Worm (Caenorhabditis elegans) whole organism, young adult: Measurements from ENCODE around the gene lap-1.

Experiments
- B0336.3 ChIP-seq: fragments of 200-800 bp; sonication (Bioruptor generic); IDR thresholded peaks from 2 replicates; pipeline ENCODE4 v1.3.6; 2022; ENCODE audit warnings: missing genetic modification characterization, missing compliant biosample characterization
- C17E4.6 ChIP-seq: fragments of 200-800 bp; sonication (Bioruptor generic); IDR thresholded peaks from 2 replicates; pipeline ENCODE4 v1.3.6; 2022; ENCODE audit warnings: missing genetic modification reagents, missing genetic modification characterization, missing compliant biosample characterization
- D2030.7 ChIP-seq: fragments of 200-800 bp; sonication (Bioruptor generic); IDR thresholded peaks from 2 replicates; pipeline ENCODE4 v1.3.6; 2022; ENCODE audit warnings: missing genetic modification reagents, missing genetic modification characterization, missing compliant biosample characterization
- F10E7.11 ChIP-seq: sonication (generic microtip); optimal IDR thresholded peaks from 2 replicates; lab custom pipeline; 2017; ENCODE audit warnings: mild to moderate bottlenecking, missing genetic modification characterization, moderate library complexity, missing compliant biosample characterization
- F33H1.4 ChIP-seq: fragments of 200-800 bp; sonication (Bioruptor generic); IDR thresholded peaks from 2 replicates; pipeline ENCODE4 v1.3.6; 2022; ENCODE audit warnings: missing genetic modification reagents, missing genetic modification characterization, missing compliant biosample characterization
- F37B4.10 ChIP-seq: fragments of 200-800 bp; sonication (Bioruptor generic); IDR thresholded peaks from 2 replicates; pipeline ENCODE4 v1.3.6; 2022; ENCODE audit warnings: missing genetic modification characterization, missing compliant biosample characterization
- F39B2.1 ChIP-seq: fragments of 200-800 bp; sonication (Bioruptor generic); IDR thresholded peaks from 2 replicates; pipeline ENCODE4 v1.3.6; 2022; ENCODE audit warnings: missing genetic modification reagents, missing genetic modification characterization, missing compliant biosample characterization
- F49E8.2 ChIP-seq: sonication (generic microtip); optimal IDR thresholded peaks from 3 replicates; lab custom pipeline; 2017; ENCODE audit warnings: missing genetic modification characterization, mild to moderate bottlenecking, missing compliant biosample characterization, antibody characterized with exemption, moderate library complexity; ENCODE audit not compliant: insufficient read depth
- F57A8.1 ChIP-seq: fragments of 200-800 bp; sonication (Bioruptor generic); optimal IDR thresholded peaks from 2 replicates; lab custom pipeline; 2018; ENCODE audit warnings: mild to moderate bottlenecking, missing genetic modification characterization, moderate library complexity, missing compliant biosample characterization
- K11D2.4 ChIP-seq: fragments of 200-800 bp; sonication (Bioruptor generic); IDR thresholded peaks from 2 replicates; pipeline ENCODE4 v1.3.6; 2022; ENCODE audit warnings: missing genetic modification reagents, missing genetic modification characterization, missing compliant biosample characterization
- K12H6.12 ChIP-seq: fragments of 200-800 bp; sonication (Bioruptor generic); optimal IDR thresholded peaks from 2 replicates; lab custom pipeline; 2018; ENCODE audit warnings: mild to moderate bottlenecking, missing genetic modification characterization, missing compliant biosample characterization
- Y79H2A.3 ChIP-seq: fragments of 200-800 bp; sonication (Bioruptor generic); conservative IDR thresholded peaks from 2 replicates; pipeline ENCODE4 v1.3.6; 2022; ENCODE audit warnings: missing genetic modification reagents, missing genetic modification characterization, missing compliant biosample characterization
- Y95B8A.8 ChIP-seq: fragments of 200-800 bp; sonication (Bioruptor generic); IDR thresholded peaks from 2 replicates; pipeline ENCODE4 v1.3.6; 2022; ENCODE audit warnings: missing genetic modification reagents, missing genetic modification characterization, missing compliant biosample characterization
- ZK185.1 ChIP-seq: sonication (generic microtip); optimal IDR thresholded peaks from 2 replicates; lab custom pipeline; 2016; ENCODE audit warnings: mild to moderate bottlenecking, missing genetic modification characterization, missing compliant biosample characterization; ENCODE audit not compliant: poor library complexity, severe bottlenecking
- attf-5 ChIP-seq: fragments of 200-800 bp; sonication (Bioruptor generic); optimal IDR thresholded peaks from 2 replicates; lab custom pipeline; 2018; ENCODE audit warnings: mild to moderate bottlenecking, missing genetic modification characterization, missing compliant biosample characterization
- attf-6 ChIP-seq: fragments of 200-800 bp; sonication (Bioruptor generic); IDR thresholded peaks from 2 replicates; pipeline ENCODE4 v1.3.6; 2022; ENCODE audit warnings: missing genetic modification reagents, missing genetic modification characterization, missing compliant biosample characterization
- bed-2 ChIP-seq: fragments of 200-800 bp; sonication (Bioruptor generic); IDR thresholded peaks from 2 replicates; pipeline ENCODE4 v1.3.6; 2022; ENCODE audit warnings: missing genetic modification reagents, missing genetic modification characterization, missing compliant biosample characterization
- ceh-27 ChIP-seq: fragments of 200-800 bp; sonication (Bioruptor generic); optimal IDR thresholded peaks from 2 replicates; lab custom pipeline; 2018; ENCODE audit warnings: mild to moderate bottlenecking, missing genetic modification characterization, moderate library complexity, missing compliant biosample characterization
- ceh-91 ChIP-seq: fragments of 200-800 bp; sonication (Bioruptor generic); IDR thresholded peaks from 2 replicates; pipeline ENCODE4 v1.3.6; 2022; ENCODE audit warnings: missing genetic modification reagents, missing genetic modification characterization, missing compliant biosample characterization
- die-1 ChIP-seq: sonication (generic microtip); optimal IDR thresholded peaks from 2 replicates; lab custom pipeline; 2016; ENCODE audit warnings: missing genotype, mild to moderate bottlenecking, missing genetic modification characterization, missing compliant biosample characterization
- dpff-1 ChIP-seq: sonication (generic microtip); optimal IDR thresholded peaks from 2 replicates; lab custom pipeline; 2017; ENCODE audit warnings: mild to moderate bottlenecking, missing genetic modification characterization, missing compliant biosample characterization
- efl-1 ChIP-seq: fragments of 150-350 bp; optimal IDR thresholded peaks from 2 replicates; lab custom pipeline; 2014; ENCODE audit warnings: missing biosample characterization, missing genetic modification reagents, missing genetic modification characterization
- egl-18 ChIP-seq: fragments of 200-800 bp; sonication (Bioruptor generic); IDR thresholded peaks from 2 replicates; pipeline ENCODE4 v1.3.6; 2022; ENCODE audit warnings: missing genetic modification reagents, missing genetic modification characterization, missing compliant biosample characterization
- egl-44 ChIP-seq: fragments of 200-800 bp; sonication (Bioruptor generic); IDR thresholded peaks from 2 replicates; pipeline ENCODE4 v1.3.6; 2022; ENCODE audit warnings: missing genetic modification reagents, missing genetic modification characterization, missing compliant biosample characterization
- hlh-12 ChIP-seq: sonication (generic microtip); optimal IDR thresholded peaks from 2 replicates; lab custom pipeline; 2016; ENCODE audit warnings: missing genetic modification characterization, missing compliant biosample characterization
- hsf-1 ChIP-seq: fragments of 200-800 bp; sonication (Bioruptor generic); IDR thresholded peaks from 2 replicates; pipeline ENCODE4 v1.3.6; 2022; ENCODE audit warnings: missing genetic modification reagents, missing genetic modification characterization, missing compliant biosample characterization
- let-607 ChIP-seq, 2 experiments: fragments of 200-800 bp in 1 of 2; sonication (Bioruptor generic) in 1 of 2; sonication (generic microtip) in 1 of 2; optimal IDR thresholded peaks; 2 replicates each; lab custom pipeline; 2016 to 2018; ENCODE audit warnings: mild to moderate bottlenecking in 2 of 2, missing compliant biosample characterization in 2 of 2, missing genetic modification characterization in 2 of 2, moderate library complexity in 2 of 2, missing genotype in 1 of 2
- lin-35 ChIP-seq, 3 experiments: fragments of 150-350 bp in 2 of 3; sonication (generic microtip) in 1 of 3; optimal IDR thresholded peaks; 2 replicates each; lab custom pipeline; 2014 to 2018; ENCODE audit warnings: missing biosample characterization in 3 of 3, missing genetic modification characterization in 3 of 3, missing genetic modification reagents in 3 of 3
- lin-40 ChIP-seq: sonication (generic microtip); optimal IDR thresholded peaks from 2 replicates; lab custom pipeline; 2016; ENCODE audit warnings: missing genetic modification characterization, mild to moderate bottlenecking, missing compliant biosample characterization, missing genotype, missing genetic modification reagents
- lin-54 ChIP-seq: fragments of 200-800 bp; sonication (Bioruptor generic); optimal IDR thresholded peaks from 2 replicates; lab custom pipeline; 2018; ENCODE audit warnings: mild to moderate bottlenecking, missing genetic modification characterization, missing compliant biosample characterization
- lir-1 ChIP-seq: fragments of 200-800 bp; sonication (Bioruptor generic); conservative IDR thresholded peaks from 2 replicates; pipeline ENCODE4 v1.3.6; 2022; ENCODE audit warnings: missing genetic modification reagents, missing genetic modification characterization, missing compliant biosample characterization
- lsl-1 ChIP-seq: fragments of 200-800 bp; sonication (Bioruptor generic); optimal IDR thresholded peaks from 2 replicates; lab custom pipeline; 2018; ENCODE audit warnings: mild to moderate bottlenecking, missing genetic modification characterization, moderate library complexity, missing compliant biosample characterization
- madf-10 ChIP-seq: sonication (generic microtip); optimal IDR thresholded peaks from 2 replicates; lab custom pipeline; 2016; ENCODE audit warnings: mild to moderate bottlenecking, missing genetic modification characterization, missing compliant biosample characterization
- madf-6 ChIP-seq: fragments of 200-800 bp; sonication (Bioruptor generic); IDR thresholded peaks from 2 replicates; pipeline ENCODE4 v1.3.6; 2022; ENCODE audit warnings: missing genetic modification reagents, missing genetic modification characterization, missing compliant biosample characterization
- mes-4 ChIP-seq: sonication (generic microtip); optimal IDR thresholded peaks from 2 replicates; lab custom pipeline; 2016; ENCODE audit warnings: missing genotype, missing genetic modification characterization, missing compliant biosample characterization
- nfya-1 ChIP-seq: sonication (generic microtip); optimal IDR thresholded peaks from 2 replicates; lab custom pipeline; 2017; ENCODE audit warnings: antibody characterized with exemption, missing compliant biosample characterization, missing genetic modification characterization, borderline replicate concordance; ENCODE audit not compliant: insufficient read depth
- nhr-90 ChIP-seq: sonication (generic microtip); optimal IDR thresholded peaks from 2 replicates; lab custom pipeline; 2016; ENCODE audit warnings: missing genotype, mild to moderate bottlenecking, missing genetic modification characterization, missing compliant biosample characterization
- rcor-1 ChIP-seq: fragments of 200-800 bp; sonication (Bioruptor generic); IDR thresholded peaks from 2 replicates; pipeline ENCODE4 v1.3.6; 2022; ENCODE audit warnings: missing genetic modification reagents, missing genetic modification characterization, missing compliant biosample characterization
- sdz-38 ChIP-seq: sonication (generic microtip); optimal IDR thresholded peaks from 2 replicates; lab custom pipeline; 2016; ENCODE audit warnings: missing genotype, missing genetic modification characterization, missing compliant biosample characterization
- sea-2 ChIP-seq: fragments of 200-800 bp; sonication (Bioruptor generic); IDR thresholded peaks from 2 replicates; pipeline ENCODE4 v1.3.6; 2022; ENCODE audit warnings: missing genetic modification characterization, missing compliant biosample characterization
- snpc-4 ChIP-seq, 5 experiments: fragments of 150-350 bp in 1 of 5; sonication (generic microtip) in 4 of 5; optimal IDR thresholded peaks; 2 replicates each; lab custom pipeline; 2014 to 2018; ENCODE audit warnings: missing genetic modification characterization in 5 of 5, missing biosample characterization in 3 of 5, antibody characterized with exemption in 2 of 5, mild to moderate bottlenecking in 2 of 5, missing compliant biosample characterization in 2 of 5, missing genotype in 2 of 5, moderate library complexity in 2 of 5, missing genetic modification reagents in 1 of 5
- sptf-2 ChIP-seq: fragments of 200-800 bp; sonication (Bioruptor generic); optimal IDR thresholded peaks from 2 replicates; lab custom pipeline; 2018; ENCODE audit warnings: mild to moderate bottlenecking, missing genetic modification characterization, missing compliant biosample characterization
- tbx-9 ChIP-seq: sonication (generic microtip); optimal IDR thresholded peaks from 2 replicates; lab custom pipeline; 2016; ENCODE audit warnings: borderline replicate concordance, missing genetic modification characterization, inconsistent platforms, missing compliant biosample characterization
- xnd-1 ChIP-seq: sonication (generic microtip); optimal IDR thresholded peaks from 2 replicates; lab custom pipeline; 2016; ENCODE audit warnings: missing genotype, missing genetic modification reagents, missing genetic modification characterization, missing compliant biosample characterization
- ztf-26 ChIP-seq: sonication (generic microtip); optimal IDR thresholded peaks from 2 replicates; lab custom pipeline; 2017; ENCODE audit warnings: missing genetic modification characterization, missing compliant biosample characterization

lap-1 gene

DNA sequence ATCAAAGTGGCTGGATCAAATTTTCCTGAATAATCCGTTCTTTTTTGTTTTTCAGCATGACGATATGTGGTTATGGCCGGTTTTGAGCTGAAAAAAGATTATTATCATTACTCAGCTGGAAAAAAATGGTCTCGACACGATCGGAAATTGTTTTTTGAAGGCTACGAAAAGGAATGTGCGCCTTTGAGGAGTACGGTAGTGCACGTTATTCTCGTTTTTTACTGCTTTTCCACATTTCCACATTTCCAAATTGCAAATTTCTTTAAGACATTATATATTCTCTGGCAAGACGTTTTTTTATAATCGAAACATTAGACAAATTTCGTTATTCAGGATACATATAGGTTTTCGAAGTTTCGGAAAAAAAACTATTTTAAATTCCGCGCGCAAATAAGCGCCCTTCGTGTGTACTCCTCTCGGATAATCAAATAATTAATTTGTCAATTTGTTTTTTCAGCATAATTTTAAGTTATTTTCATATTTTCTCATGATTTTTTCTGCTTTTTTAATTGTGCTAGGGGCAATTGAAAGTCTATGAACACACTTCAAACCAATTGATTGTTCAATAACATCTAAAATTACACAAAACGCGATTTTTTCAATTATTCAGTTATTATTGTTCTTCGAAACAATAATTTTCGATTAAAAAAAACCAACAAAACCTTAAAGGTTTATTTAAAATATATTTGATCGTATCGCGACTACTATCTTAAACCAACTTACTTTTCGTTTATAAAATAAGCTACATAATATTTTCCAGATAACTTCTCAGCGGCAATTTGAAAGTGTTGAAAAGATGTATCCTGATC lies 38.3 kb downstream of the lap-1 start, which contains the start of gene R05D3.3:
R05D3.3 (plus strand) TSS at position 759 of the 809 bp plus-strand sequence.
- TF ChIP-seq rcor-1 (GFP tag; lab: Robert Waterston, UW) = no peak
- peak; percentile 74 for TF ChIP-seq lsl-1 (GFP tag; lab: Kevin White, UChicago)
- no peak for TF ChIP-seq attf-6 (GFP tag; lab: Robert Waterston, UW)
- TF ChIP-seq B0336.3 (GFP tag; lab: Robert Waterston, UW) = no peak
- TF ChIP-seq hlh-12 (tag; lab: Kevin White, UChicago) = no peak
- TF ChIP-seq C17E4.6 (GFP tag; lab: Robert Waterston, UW) = no peak
- TF ChIP-seq F57A8.1 (GFP tag; lab: Kevin White, UChicago) = no peak
- no peak for TF ChIP-seq ceh-27 (GFP tag; lab: Kevin White, UChicago)
- TF ChIP-seq ztf-26 = no peak
- no peak for TF ChIP-seq mes-4 (tag; lab: Kevin White, UChicago)
- no peak for TF ChIP-seq lin-54 (GFP tag; lab: Kevin White, UChicago)
- no peak for TF ChIP-seq sea-2 (GFP tag; lab: Robert Waterston, UW)
- TF ChIP-seq lir-1 (GFP tag; lab: Robert Waterston, UW) = no peak
- TF ChIP-seq F37B4.10 = no peak
- peak; percentile 1 for TF ChIP-seq efl-1 (GFP tag; lab: Kevin White, UChicago)
- no peak for TF ChIP-seq Y95B8A.8 (GFP tag; lab: Robert Waterston, UW)
- no peak for TF ChIP-seq K12H6.12 (tag; lab: Kevin White, UChicago)
- peak; percentile 55; the same call in 1 of the 2 replicates for TF ChIP-seq F33H1.4 (GFP tag; lab: Robert Waterston, UW)
- no peak for TF ChIP-seq egl-44 (GFP tag; lab: Robert Waterston, UW)
- no peak for TF ChIP-seq snpc-4 (GFP tag; optimal IDR thresholded peaks at IDR 0.05; lab: Kevin White, UChicago)
- TF ChIP-seq snpc-4 (tag; optimal IDR thresholded peaks at IDR 0.05; lab: Kevin White, UChicago) = no peak
- TF ChIP-seq nhr-90 (tag; lab: Kevin White, UChicago) = no peak
- no peak for TF ChIP-seq ZK185.1 (tag; lab: Kevin White, UChicago)
- TF ChIP-seq attf-5 = no peak
- TF ChIP-seq bed-2 (GFP tag; lab: Robert Waterston, UW) = no peak
- TF ChIP-seq ceh-91 = peak; percentile 84
- TF ChIP-seq dpff-1 (tag; lab: Kevin White, UChicago) = no peak
- TF ChIP-seq K11D2.4 (GFP tag; lab: Robert Waterston, UW) = no peak
- no peak for TF ChIP-seq F10E7.11 (tag; lab: Kevin White, UChicago)
- TF ChIP-seq madf-6 (GFP tag; lab: Robert Waterston, UW) = peak; percentile 44
- no peak for TF ChIP-seq egl-18 (GFP tag; lab: Robert Waterston, UW)
- no peak for TF ChIP-seq sptf-2
- TF ChIP-seq tbx-9 (tag; lab: Kevin White, UChicago) = no peak

DNA sequence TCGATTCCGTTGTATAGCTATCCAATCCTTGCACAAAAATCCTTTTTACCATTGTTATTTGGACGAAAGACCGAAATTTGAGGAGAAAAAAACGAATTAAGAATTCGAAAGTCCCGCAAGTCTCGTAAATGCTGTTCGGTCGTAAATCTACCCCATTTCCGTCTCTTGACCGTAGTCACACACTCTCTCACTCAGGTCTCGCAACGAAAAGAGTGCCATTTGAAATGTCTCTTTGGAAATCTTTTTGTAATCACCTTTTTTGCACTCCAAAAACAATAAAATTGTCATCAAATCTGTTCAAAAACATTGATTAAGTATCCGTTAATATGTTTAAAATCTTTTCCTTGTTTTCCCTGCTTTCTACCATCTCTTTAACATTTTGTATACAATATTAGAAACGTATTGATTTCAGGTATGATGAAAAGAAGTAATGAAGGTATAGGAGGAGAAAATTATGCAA lies 43.5 kb downstream of the lap-1 start, which contains the start of the genes R05D3.8 and rfp-1:
R05D3.8 (minus strand) TSS at position 115 of the 460 bp plus-strand sequence.
rfp-1 (plus strand) TSS at position 410 of the 460 bp plus-strand sequence.
- TF ChIP-seq hsf-1 (GFP tag; lab: Robert Waterston, UW) (peak; percentile 79), die-1 (tag; lab: Kevin White, UChicago) (no peak), Y79H2A.3 (GFP tag; lab: Robert Waterston, UW) (0 out of 2 replicates have a peak, but pooled peaks have one; percentile 50), F49E8.2 (tag; lab: Kevin White, UChicago) (peak; percentile 29), let-607 (tag; optimal IDR thresholded peaks at IDR 0.05; lab: Kevin White, UChicago) (no peak), F39B2.1 (GFP tag; lab: Robert Waterston, UW) (no peak), sdz-38 (tag; lab: Kevin White, UChicago) (no peak), xnd-1 (tag; lab: Kevin White, UChicago) (peak; percentile 56), nfya-1 (tag; lab: Kevin White, UChicago) (no peak), lin-35 (GFP tag; optimal IDR thresholded peaks at IDR 0.05; lab: Kevin White, UChicago) (peak in 1 of 3 experiments; percentile 73), K12H6.12 (tag; lab: Kevin White, UChicago) (no peak), D2030.7 (GFP tag; lab: Robert Waterston, UW) (peak; percentile 61; the same call in 1 of the 2 replicates), ZK185.1 (tag; lab: Kevin White, UChicago) (peak; percentile 3), lin-40 (tag; lab: Kevin White, UChicago) (peak; percentile 47), rcor-1 (GFP tag; lab: Robert Waterston, UW) (peak; percentile 55), snpc-4 (GFP tag; optimal IDR thresholded peaks at IDR 0.05; lab: Kevin White, UChicago) (no peak), snpc-4 (tag; optimal IDR thresholded peaks at IDR 0.05; lab: Kevin White, UChicago) (peak in 1 of 4 experiments; percentile 63), madf-10 (tag; lab: Kevin White, UChicago) (no peak)
